Worm (Caenorhabditis elegans) whole organism, L3 larva: ENCODE measurements around the gene txt-19.
"Not testable (repeated sequence)": the region's sequence is repeated elsewhere in the genome, so short reads cannot be mapped to it uniquely, and the experiment has no call there.

Experiments used
- R02D3.7 ChIP-seq: fragments of 150-350 bp; optimal IDR thresholded peaks from 2 replicates; lab custom pipeline; 2014; ENCODE audit warnings: missing biosample characterization, missing genetic modification characterization
- ZK546.5 ChIP-seq: sonication (generic microtip); optimal IDR thresholded peaks from 2 replicates; lab custom pipeline; 2017; ENCODE audit warnings: missing biosample characterization, missing genetic modification characterization
- aly-2 ChIP-seq: fragments of 150-350 bp; optimal IDR thresholded peaks from 2 replicates; lab custom pipeline; 2014; ENCODE audit warnings: missing biosample characterization, missing genetic modification characterization
- ama-1 ChIP-seq: fragments of 150-350 bp; optimal IDR thresholded peaks from 2 replicates; lab custom pipeline; 2018
- ceh-16 ChIP-seq: sonication (generic microtip); optimal IDR thresholded peaks from 2 replicates; lab custom pipeline; 2017; ENCODE audit warnings: missing biosample characterization, missing genetic modification characterization
- ceh-28 ChIP-seq: fragments of 150-350 bp; optimal IDR thresholded peaks from 2 replicates; lab custom pipeline; 2014; ENCODE audit warnings: missing biosample characterization, missing genetic modification reagents, missing genetic modification characterization
- ceh-9 ChIP-seq: sonication (generic microtip); optimal IDR thresholded peaks from 2 replicates; lab custom pipeline; 2018; ENCODE audit warnings: missing biosample characterization, missing genetic modification characterization
- daf-12 ChIP-seq: fragments of 150-350 bp; optimal IDR thresholded peaks from 2 replicates; lab custom pipeline; 2014; ENCODE audit warnings: missing biosample characterization, missing genetic modification reagents, missing genetic modification characterization
- egl-27 ChIP-seq: sonication (generic microtip); optimal IDR thresholded peaks from 4 replicates; lab custom pipeline; 2017; ENCODE audit warnings: missing biosample characterization, missing genetic modification reagents, missing genetic modification characterization
- egl-5 ChIP-seq: fragments of 150-350 bp; optimal IDR thresholded peaks from 2 replicates; lab custom pipeline; 2017; ENCODE audit warnings: missing biosample characterization, missing genetic modification reagents, missing genetic modification characterization, inconsistent platforms
- elt-2 ChIP-seq: sonication (generic microtip); optimal IDR thresholded peaks from 2 replicates; lab custom pipeline; 2016; ENCODE audit warnings: missing genetic modification reagents, mild to moderate bottlenecking, missing genetic modification characterization, missing compliant biosample characterization
- eor-1 ChIP-seq, 2 experiments: fragments of 150-350 bp; optimal IDR thresholded peaks; 2 replicates each; lab custom pipeline; 2014 to 2018; ENCODE audit warnings: missing biosample characterization in 2 of 2, missing genetic modification characterization in 2 of 2
- fkh-10 ChIP-seq: sonication (generic microtip); optimal IDR thresholded peaks from 2 replicates; lab custom pipeline; 2017; ENCODE audit warnings: missing biosample characterization, missing genetic modification reagents, missing genetic modification characterization
- fkh-2 ChIP-seq: fragments of 150-350 bp; optimal IDR thresholded peaks from 2 replicates; lab custom pipeline; 2014; ENCODE audit warnings: missing biosample characterization, missing genetic modification reagents, missing genetic modification characterization
- fos-1 ChIP-seq: fragments of 150-350 bp; optimal IDR thresholded peaks from 2 replicates; lab custom pipeline; 2014; ENCODE audit warnings: missing biosample characterization, missing genetic modification characterization
- lsy-12 ChIP-seq: sonication (generic microtip); optimal IDR thresholded peaks from 2 replicates; lab custom pipeline; 2016; ENCODE audit warnings: mild to moderate bottlenecking, missing genetic modification characterization, missing compliant biosample characterization
- mdl-1 ChIP-seq: fragments of 150-350 bp; optimal IDR thresholded peaks from 2 replicates; lab custom pipeline; 2014; ENCODE audit warnings: missing biosample characterization, missing genetic modification characterization
- mml-1 ChIP-seq: fragments of 150-350 bp; sonication (generic microtip); optimal IDR thresholded peaks from 3 replicates; lab custom pipeline; 2014; ENCODE audit warnings: missing biosample characterization, missing genetic modification characterization
- nfya-1 ChIP-seq: sonication (generic microtip); optimal IDR thresholded peaks from 2 replicates; lab custom pipeline; 2017; ENCODE audit warnings: missing genetic modification characterization, mild to moderate bottlenecking, missing compliant biosample characterization, antibody characterized with exemption, moderate library complexity; ENCODE audit not compliant: insufficient read depth
- nhr-11 ChIP-seq: fragments of 150-350 bp; optimal IDR thresholded peaks from 2 replicates; lab custom pipeline; 2014; ENCODE audit warnings: missing biosample characterization, missing genetic modification characterization
- nhr-12 ChIP-seq: fragments of 150-350 bp; optimal IDR thresholded peaks from 2 replicates; lab custom pipeline; 2014; ENCODE audit warnings: missing biosample characterization, missing genetic modification characterization
- nhr-25 ChIP-seq: sonication (generic microtip); optimal IDR thresholded peaks from 2 replicates; lab custom pipeline; 2017; ENCODE audit warnings: missing biosample characterization, missing genetic modification characterization
- nhr-28 ChIP-seq: fragments of 150-350 bp; optimal IDR thresholded peaks from 2 replicates; lab custom pipeline; 2014; ENCODE audit warnings: missing biosample characterization, missing genetic modification characterization
- nhr-76 ChIP-seq: fragments of 150-350 bp; sonication (generic microtip); optimal IDR thresholded peaks from 5 replicates; lab custom pipeline; 2014; ENCODE audit warnings: missing biosample characterization, missing genetic modification characterization
- pha-4 ChIP-seq: fragments of 150-350 bp; optimal IDR thresholded peaks from 2 replicates; lab custom pipeline; 2014; ENCODE audit warnings: missing biosample characterization, missing genetic modification reagents, missing genetic modification characterization
- pqm-1 ChIP-seq: fragments of 150-350 bp; optimal IDR thresholded peaks from 2 replicates; lab custom pipeline; 2017; ENCODE audit warnings: missing biosample characterization, missing genetic modification characterization, inconsistent platforms
- sea-2 ChIP-seq: fragments of 150-350 bp; sonication (generic microtip); optimal IDR thresholded peaks from 4 replicates; lab custom pipeline; 2014; ENCODE audit warnings: missing biosample characterization, missing genetic modification reagents, missing genetic modification characterization
- skn-1 ChIP-seq: fragments of 150-350 bp; optimal IDR thresholded peaks from 2 replicates; lab custom pipeline; 2014; ENCODE audit warnings: missing biosample characterization, missing genetic modification characterization
- tbx-2 ChIP-seq: sonication (generic microtip); optimal IDR thresholded peaks from 2 replicates; lab custom pipeline; 2016; ENCODE audit warnings: mild to moderate bottlenecking, missing genetic modification characterization, missing compliant biosample characterization
- zag-1 ChIP-seq: fragments of 150-350 bp; optimal IDR thresholded peaks from 2 replicates; lab custom pipeline; 2014; ENCODE audit warnings: missing biosample characterization, missing genetic modification characterization
- ztf-4 ChIP-seq: fragments of 150-350 bp; optimal IDR thresholded peaks from 2 replicates; lab custom pipeline; 2014; ENCODE audit warnings: missing biosample characterization, missing genetic modification characterization

txt-19 gene

ce11 chrIV:12875260-12875659 is 29.6 kb downstream of the txt-19 start, which contains the start of gene ZK896.1:
TSS of gene ZK896.1 (minus strand) at chrIV:12875360.
- not testable (repeated sequence) for TF ChIP-seq ceh-16; lsy-12 (tag; lab: Kevin White, UChicago); nfya-1
- TF ChIP-seq, all 47 proteins: peak for 0; not testable (repeated sequence) for 47

DNA sequence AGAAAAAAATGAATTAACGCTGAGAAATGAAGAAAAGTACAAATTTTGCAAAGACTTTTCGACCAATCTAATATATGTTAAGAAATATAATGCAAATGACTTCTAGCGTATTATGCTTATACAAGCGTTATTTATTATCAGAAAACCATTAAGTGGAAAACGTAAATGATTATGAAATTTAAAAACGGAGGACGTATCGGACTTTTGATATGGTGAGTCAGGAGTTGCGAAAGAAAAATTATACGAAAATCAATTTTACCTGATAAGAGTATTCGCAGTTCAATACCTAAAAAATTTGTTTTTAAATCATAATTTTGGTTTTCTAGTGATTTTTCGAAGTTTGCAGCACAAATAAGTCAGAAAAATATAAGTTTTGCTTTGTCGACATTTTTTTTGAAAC is 30.9 kb downstream of the txt-19 start:
- peak; percentile 74 for TF ChIP-seq pqm-1 (tag; lab: Kevin White, UChicago)
- TF ChIP-seq sea-2 (GFP tag; lab: Kevin White, UChicago): no peak
- TF ChIP-seq zag-1 (tag; lab: Kevin White, UChicago): no peak
- TF ChIP-seq elt-2 (tag; lab: Kevin White, UChicago): peak; percentile 62

ce11 chrIV:12879557-12879956 is 33.9 kb downstream of the txt-19 start, which contains the start of gene ZK896.5:
TSS of gene ZK896.5 (minus strand) at chrIV:12879645.
- TF ChIP-seq pha-4 (tag; lab: Kevin White, UChicago) (peak; percentile 79), ama-1 (lab: Kevin White, UChicago) (no peak), mdl-1 (tag; lab: Kevin White, UChicago) (no peak), elt-2 (tag; lab: Kevin White, UChicago) (peak; percentile 85), pqm-1 (tag; lab: Kevin White, UChicago) (peak; percentile 95), ztf-4 (tag; lab: Kevin White, UChicago) (no peak), aly-2 (no peak), skn-1 (tag; lab: Kevin White, UChicago) (no peak), sea-2 (GFP tag; lab: Kevin White, UChicago) (no peak)

DNA sequence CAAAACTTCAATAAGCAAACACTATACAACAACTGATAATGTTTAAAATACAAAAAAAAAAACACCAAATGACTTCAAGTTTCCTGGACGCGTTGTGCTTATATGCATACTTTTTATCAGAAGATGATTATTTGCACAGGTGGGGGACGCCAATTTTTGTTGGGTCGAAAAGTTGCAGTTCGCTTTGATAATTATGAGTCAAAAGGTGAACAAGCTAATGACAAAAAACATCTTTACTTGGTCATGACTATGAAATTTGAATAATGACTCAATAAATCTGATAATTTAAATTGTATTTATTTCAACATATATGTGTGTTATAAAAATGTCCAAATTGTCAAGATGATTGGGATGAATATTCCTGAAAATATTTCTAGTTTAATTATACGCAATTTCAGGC is 37.5 kb downstream of the txt-19 start, which contains the start of gene ZK896.4:
Gene ZK896.4, minus strand, starts transcription at position 101 of the 400 bp plus-strand sequence.
- TF ChIP-seq elt-2 (tag; lab: Kevin White, UChicago) (peak; percentile 26), egl-5 (no peak), daf-12 (tag; lab: Kevin White, UChicago) (no peak), egl-27 (tag; lab: Kevin White, UChicago) (no peak)

- TF ChIP-seq skn-1 (tag; lab: Kevin White, UChicago) (no peak), elt-2 (tag; lab: Kevin White, UChicago) (peak; percentile 13)
Measured at ce11 chrIV:12886012-12886411, 40.3 kb downstream of the txt-19 start.

DNA sequence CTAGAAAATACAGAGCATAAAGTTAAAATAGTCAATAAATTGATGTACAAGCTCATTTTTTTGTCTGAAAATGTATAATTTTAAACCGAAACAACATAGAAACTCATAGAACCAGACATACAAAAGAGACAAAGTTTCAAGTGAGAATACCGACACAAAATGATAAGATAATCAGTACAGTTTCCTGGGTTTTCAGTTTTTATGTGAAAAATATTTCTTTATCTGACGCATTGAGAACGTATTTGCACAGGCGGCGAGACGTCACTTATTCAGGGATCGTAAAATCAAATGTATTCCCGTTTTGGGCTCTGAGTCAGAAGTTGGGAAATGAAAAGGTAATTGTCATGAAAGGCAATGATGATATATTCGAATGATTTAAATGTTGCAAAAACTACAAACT is 44.7 kb downstream of the txt-19 start, which contains the start of gene K08D8.6:
Gene K08D8.6, minus strand, starts transcription at position 64 of the 400 bp plus-strand sequence.
- peak; percentile 93 for TF ChIP-seq pqm-1 (tag; lab: Kevin White, UChicago)
- peak; percentile 94 for TF ChIP-seq elt-2 (tag; lab: Kevin White, UChicago)
- TF ChIP-seq lsy-12 (tag; lab: Kevin White, UChicago): no peak
- no peak for TF ChIP-seq tbx-2
- TF ChIP-seq, all 47 proteins: peak for 2

DNA sequence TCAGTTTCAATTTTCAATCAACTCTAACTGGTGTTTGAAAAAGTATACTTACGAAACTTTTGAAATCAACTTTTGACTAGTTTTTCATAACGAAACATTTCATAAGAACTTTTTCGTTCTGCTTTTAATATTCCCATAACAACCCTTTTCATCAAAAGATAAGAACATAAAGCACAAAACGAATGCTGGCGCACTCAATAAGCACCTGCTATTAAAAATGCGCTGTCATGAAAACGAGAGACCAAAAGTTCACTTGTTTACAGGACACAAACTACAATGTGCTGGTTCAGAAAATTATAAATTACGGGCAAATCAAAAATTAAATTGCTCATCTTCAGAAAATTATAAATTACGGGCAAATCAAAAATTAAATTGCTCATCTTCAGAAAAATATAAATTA is 45.4 kb downstream of the txt-19 start:
- no peak for TF ChIP-seq pha-4 (tag; lab: Kevin White, UChicago)
- TF ChIP-seq R02D3.7 (tag; lab: Kevin White, UChicago): no peak
- peak; percentile 65 for TF ChIP-seq elt-2 (tag; lab: Kevin White, UChicago)
- TF ChIP-seq pqm-1 (tag; lab: Kevin White, UChicago): peak; percentile 14
- TF ChIP-seq egl-27 (tag; lab: Kevin White, UChicago): no peak
- no peak for TF ChIP-seq tbx-2

- peak; percentile 30 for TF ChIP-seq elt-2 (tag; lab: Kevin White, UChicago)
- no peak for TF ChIP-seq skn-1 (tag; lab: Kevin White, UChicago)
- no peak for TF ChIP-seq ZK546.5 (tag; lab: Kevin White, UChicago)
- no peak for TF ChIP-seq nfya-1
- no peak for TF ChIP-seq egl-27 (tag; lab: Kevin White, UChicago)
- no peak for TF ChIP-seq fkh-10
- TF ChIP-seq sea-2 (GFP tag; lab: Kevin White, UChicago): no peak
Measured at ce11 chrIV:12892194-12892593, 46.5 kb downstream of the txt-19 start, which contains the start of gene K08D8.1. TSS of gene K08D8.1 (plus strand) at chrIV:12892494.

- no peak for TF ChIP-seq mdl-1 (tag; lab: Kevin White, UChicago)
- no peak for TF ChIP-seq mml-1
- no peak for TF ChIP-seq nhr-76 (tag; lab: Kevin White, UChicago)
- TF ChIP-seq nhr-12: no peak
- TF ChIP-seq lsy-12 (tag; lab: Kevin White, UChicago): no peak
- TF ChIP-seq fkh-10: no peak
- TF ChIP-seq pha-4 (tag; lab: Kevin White, UChicago): no peak
- TF ChIP-seq nhr-28 (tag; lab: Kevin White, UChicago): no peak
- TF ChIP-seq fos-1 (tag; lab: Kevin White, UChicago): no peak
- no peak for TF ChIP-seq ceh-16
- TF ChIP-seq nhr-11 (tag; lab: Kevin White, UChicago): no peak
- no peak for TF ChIP-seq ceh-28 (tag; lab: Kevin White, UChicago)
- no peak for TF ChIP-seq eor-1 (tag; optimal IDR thresholded peaks at IDR 0.05; lab: Kevin White, UChicago)
- no peak for TF ChIP-seq fkh-2
- TF ChIP-seq R02D3.7 (tag; lab: Kevin White, UChicago): no peak
- TF ChIP-seq ceh-9 (tag; lab: Kevin White, UChicago): no peak
- TF ChIP-seq nhr-25 (tag; lab: Kevin White, UChicago): no peak
Measured at ce11 chrIV:12893166-12893565, 47.5 kb downstream of the txt-19 start, which contains the start of gene K08D8.12. TSS of gene K08D8.12 (plus strand) at chrIV:12893466.
